Fruit fly (Drosophila melanogaster) whole organism, prepupa: ENCODE data around the gene Xrcc2.

Experiments used
- Blimp-1 ChIP-seq: fragments of 200-800 bp; sonication (Bioruptor generic); optimal IDR thresholded peaks from 3 replicates; lab custom pipeline; 2017; ENCODE audit warnings: missing biosample characterization, missing genetic modification characterization, mild to moderate bottlenecking, moderate library complexity, missing genetic modification reagents
- CG16779 ChIP-seq: fragments of 200-800 bp; sonication (Bioruptor generic); optimal IDR thresholded peaks from 3 replicates; lab custom pipeline; 2017; ENCODE audit warnings: missing biosample characterization, mild to moderate bottlenecking, missing genetic modification characterization
- CG3032 ChIP-seq: fragments of 200-800 bp; optimal IDR thresholded peaks from 2 replicates; lab custom pipeline; 2019; ENCODE audit warnings: missing biosample characterization, mild to moderate bottlenecking, missing genetic modification characterization, moderate library complexity
- CG34406 ChIP-seq: fragments of 200-800 bp; sonication (Bioruptor generic); optimal IDR thresholded peaks from 3 replicates; lab custom pipeline; 2016; ENCODE audit warnings: missing biosample characterization, missing genetic modification characterization
- CG6276 ChIP-seq: fragments of 200-800 bp; sonication (Bioruptor generic); optimal IDR thresholded peaks from 2 replicates; lab custom pipeline; 2017; ENCODE audit warnings: missing biosample characterization, mild to moderate bottlenecking, missing genetic modification characterization
- CG6854 ChIP-seq: fragments of 200-800 bp; sonication (Bioruptor generic); optimal IDR thresholded peaks from 2 replicates; lab custom pipeline; 2017; ENCODE audit warnings: missing biosample characterization, mild to moderate bottlenecking, missing genetic modification characterization
- Eip75B ChIP-seq: fragments of 200-800 bp; sonication (Bioruptor generic); optimal IDR thresholded peaks from 3 replicates; lab custom pipeline; 2016; ENCODE audit warnings: missing biosample characterization, missing genetic modification characterization
- Gug ChIP-seq: fragments of 200-800 bp; sonication (Bioruptor generic); IDR thresholded peaks from 2 replicates; pipeline ENCODE4 v1.3.6; 2022; ENCODE audit warnings: missing biosample characterization, missing genetic modification characterization
- Hr39 ChIP-seq: fragments of 200-800 bp; sonication (Bioruptor generic); optimal IDR thresholded peaks from 2 replicates; lab custom pipeline; 2016; ENCODE audit warnings: missing biosample characterization, missing genetic modification characterization
- Hr4 ChIP-seq: fragments of 200-800 bp; sonication (Bioruptor generic); optimal IDR thresholded peaks from 3 replicates; lab custom pipeline; 2016; ENCODE audit warnings: missing biosample characterization, missing genetic modification characterization
- Met ChIP-seq: fragments of 200-800 bp; sonication (Bioruptor generic); optimal IDR thresholded peaks from 3 replicates; lab custom pipeline; 2016; ENCODE audit warnings: missing biosample characterization, missing genetic modification characterization
- Smox ChIP-seq: fragments of 200-800 bp; sonication (Bioruptor generic); optimal IDR thresholded peaks from 3 replicates; lab custom pipeline; 2016; ENCODE audit warnings: missing biosample characterization, missing genetic modification characterization
- esn ChIP-seq: fragments of 200-800 bp; sonication (Bioruptor generic); optimal IDR thresholded peaks from 2 replicates; lab custom pipeline; 2016; ENCODE audit warnings: missing biosample characterization, mild to moderate bottlenecking, missing genetic modification characterization, moderate library complexity
- vri ChIP-seq: fragments of 200-800 bp; sonication (Bioruptor generic); optimal IDR thresholded peaks from 3 replicates; lab custom pipeline; 2016; ENCODE audit warnings: missing biosample characterization, mild to moderate bottlenecking, missing genetic modification characterization

DNA sequence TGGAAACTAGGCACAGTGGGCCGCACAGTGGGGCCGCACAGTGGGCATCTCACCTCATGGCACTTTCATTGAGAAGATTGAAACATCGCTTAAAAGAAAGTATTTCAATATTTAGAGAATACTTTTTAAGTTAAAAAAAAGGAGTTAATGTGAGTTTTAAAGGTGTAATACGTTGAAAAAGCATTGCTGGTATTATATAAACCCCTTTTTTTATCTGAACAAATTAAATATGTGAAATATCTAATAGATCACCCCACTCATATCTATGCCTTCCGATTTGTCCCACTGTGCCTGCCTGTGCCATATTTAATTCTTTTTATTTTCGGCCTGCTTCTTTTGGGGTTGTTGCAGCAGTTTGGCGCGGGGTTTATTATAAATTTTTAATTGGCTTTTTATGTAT lies 33.4 kb downstream of the Xrcc2 start:
- TF ChIP-seq Met (GFP tag; lab: Kevin White, UChicago), result peak; percentile 5
- peak; percentile 53 for TF ChIP-seq esn
- TF ChIP-seq Eip75B, result no peak
- TF ChIP-seq vri (GFP tag; lab: Kevin White, UChicago), result no peak
- TF ChIP-seq CG34406 (GFP tag; lab: Kevin White, UChicago), result peak; percentile 11
- no peak for TF ChIP-seq CG6276 (GFP tag; lab: Kevin White, UChicago)
- TF ChIP-seq Smox (GFP tag; lab: Kevin White, UChicago), result peak; percentile 36
- peak; percentile 20 for TF ChIP-seq Hr39 (GFP tag; lab: Kevin White, UChicago)
- TF ChIP-seq CG6854 (GFP tag; lab: Kevin White, UChicago), result no peak
- no peak for TF ChIP-seq Gug (GFP tag; lab: Robert Waterston, UW)
- no peak for TF ChIP-seq Hr4 (GFP tag; lab: Kevin White, UChicago)
- TF ChIP-seq Blimp-1 (GFP tag; lab: Kevin White, UChicago), result no peak
- TF ChIP-seq CG3032 (tag; lab: Kevin White, UChicago), result no peak
- no peak for TF ChIP-seq CG16779
